Worm (Caenorhabditis elegans) whole organism, L4 larva: ENCODE data around the gene T11F8.4.

Experiments
- D1046.2 ChIP-seq: fragments of 200-800 bp; sonication (Bioruptor generic); IDR thresholded peaks from 2 replicates; pipeline ENCODE4 v1.3.6; 2022; ENCODE audit warnings: missing genetic modification characterization, missing compliant biosample characterization
- F10B5.3 ChIP-seq: sonication (generic microtip); optimal IDR thresholded peaks from 2 replicates; lab custom pipeline; 2016; ENCODE audit warnings: mild to moderate bottlenecking, missing genetic modification characterization, missing compliant biosample characterization
- F26F4.8 ChIP-seq: fragments of 200-800 bp; sonication (Bioruptor generic); conservative IDR thresholded peaks from 2 replicates; pipeline ENCODE4 v1.3.6; 2022; ENCODE audit warnings: missing genetic modification characterization, missing compliant biosample characterization
- F37D6.2 ChIP-seq: sonication (generic microtip); optimal IDR thresholded peaks from 2 replicates; lab custom pipeline; 2016; ENCODE audit warnings: mild to moderate bottlenecking, missing genetic modification characterization, missing compliant biosample characterization
- T26A8.4 ChIP-seq: fragments of 200-800 bp; sonication (Bioruptor generic); IDR thresholded peaks from 2 replicates; pipeline ENCODE4 v1.3.6; 2022; ENCODE audit warnings: missing genetic modification characterization, missing compliant biosample characterization
- Y105C5A.15 ChIP-seq: fragments of 200-800 bp; sonication (Bioruptor generic); IDR thresholded peaks from 2 replicates; pipeline ENCODE4 v1.3.6; 2022; ENCODE audit warnings: missing genetic modification characterization, missing compliant biosample characterization
- Y48G9A.11 ChIP-seq: fragments of 200-800 bp; sonication (Bioruptor generic); IDR thresholded peaks from 2 replicates; pipeline ENCODE4 v1.3.6; 2022; ENCODE audit warnings: missing genetic modification reagents, missing genetic modification characterization, missing compliant biosample characterization
- ZK337.2 ChIP-seq: fragments of 200-800 bp; sonication (Bioruptor generic); IDR thresholded peaks from 2 replicates; pipeline ENCODE4 v1.3.6; 2022; ENCODE audit warnings: missing genetic modification reagents, missing genetic modification characterization, missing compliant biosample characterization
- aha-1 ChIP-seq: fragments of 150-350 bp; peaks from one replicate; lab custom pipeline; 2014; ENCODE audit warnings: missing biosample characterization, missing genetic modification characterization
- arid-1 ChIP-seq: fragments of 200-800 bp; sonication (Bioruptor generic); conservative IDR thresholded peaks from 2 replicates; pipeline ENCODE4 v1.3.6; 2022; ENCODE audit warnings: missing genetic modification reagents, missing genetic modification characterization, missing compliant biosample characterization
- attf-4 ChIP-seq: sonication (generic microtip); optimal IDR thresholded peaks from 3 replicates; lab custom pipeline; 2017; ENCODE audit warnings: missing biosample characterization, missing genetic modification characterization
- ceh-32 ChIP-seq: sonication (generic microtip); optimal IDR thresholded peaks from 2 replicates; lab custom pipeline; 2016; ENCODE audit warnings: mild to moderate bottlenecking, missing genetic modification characterization, missing compliant biosample characterization; ENCODE audit not compliant: poor library complexity
- daf-12 ChIP-seq: fragments of 150-350 bp; optimal IDR thresholded peaks from 2 replicates; lab custom pipeline; 2014; ENCODE audit warnings: missing biosample characterization, missing genetic modification reagents, missing genetic modification characterization
- duxl-1 ChIP-seq: sonication (generic microtip); optimal IDR thresholded peaks from 2 replicates; lab custom pipeline; 2016; ENCODE audit warnings: mild to moderate bottlenecking, missing genetic modification characterization, moderate library complexity, missing compliant biosample characterization; ENCODE audit not compliant: poor library complexity
- dve-1 ChIP-seq: sonication (generic microtip); optimal IDR thresholded peaks from 2 replicates; lab custom pipeline; 2017; ENCODE audit warnings: antibody characterized with exemption, mild to moderate bottlenecking, missing genetic modification characterization, missing compliant biosample characterization; ENCODE audit not compliant: insufficient read depth
- fkh-10 ChIP-seq: fragments of 150-350 bp; optimal IDR thresholded peaks from 2 replicates; lab custom pipeline; 2014; ENCODE audit warnings: missing biosample characterization, missing genetic modification reagents, missing genetic modification characterization
- fos-1 ChIP-seq: fragments of 150-350 bp; optimal IDR thresholded peaks from 2 replicates; lab custom pipeline; 2014; ENCODE audit warnings: missing biosample characterization, missing genetic modification characterization
- hif-1 ChIP-seq, 2 experiments: sonication (generic microtip); optimal IDR thresholded peaks; 2 replicates each; lab custom pipeline; 2016 to 2017; ENCODE audit warnings: missing compliant biosample characterization in 2 of 2, missing genetic modification characterization in 2 of 2, missing genetic modification reagents in 2 of 2, missing genotype in 2 of 2, mild to moderate bottlenecking in 1 of 2
- hlh-11 ChIP-seq: fragments of 200-800 bp; sonication (Bioruptor generic); optimal IDR thresholded peaks from 2 replicates; lab custom pipeline; 2018; ENCODE audit warnings: mild to moderate bottlenecking, missing genetic modification characterization, missing compliant biosample characterization
- hmg-1.1 ChIP-seq: fragments of 200-800 bp; sonication (Bioruptor generic); IDR thresholded peaks from 2 replicates; pipeline ENCODE4 v1.3.6; 2022; ENCODE audit warnings: missing genetic modification reagents, missing genetic modification characterization, missing compliant biosample characterization
- jun-1 ChIP-seq: fragments of 150-350 bp; optimal IDR thresholded peaks from 2 replicates; lab custom pipeline; 2014; ENCODE audit warnings: missing biosample characterization, missing genetic modification reagents, missing genetic modification characterization
- lin-1 ChIP-seq: fragments of 200-800 bp; sonication (Bioruptor generic); IDR thresholded peaks from 2 replicates; pipeline ENCODE4 v1.3.6; 2022; ENCODE audit warnings: missing genetic modification reagents, missing genetic modification characterization, missing compliant biosample characterization
- lin-15B ChIP-seq: fragments of 150-350 bp; sonication (generic microtip); optimal IDR thresholded peaks from 3 replicates; lab custom pipeline; 2014; ENCODE audit warnings: missing biosample characterization, missing genetic modification characterization
- madf-5 ChIP-seq, 2 experiments: fragments of 200-800 bp; sonication (Bioruptor generic); IDR thresholded peaks; 2 replicates each; pipeline ENCODE4 v1.3.6; 2022; ENCODE audit warnings: missing compliant biosample characterization in 2 of 2, missing genetic modification characterization in 2 of 2
- mdl-1 ChIP-seq, 2 experiments: fragments of 150-350 bp in 1 of 2; sonication (generic microtip) in 1 of 2; optimal IDR thresholded peaks; 2 replicates each; lab custom pipeline; 2014 to 2017; ENCODE audit warnings: missing biosample characterization in 2 of 2, missing genetic modification characterization in 2 of 2
- mep-1 ChIP-seq: fragments of 150-350 bp; sonication (generic microtip); optimal IDR thresholded peaks from 3 replicates; lab custom pipeline; 2014; ENCODE audit warnings: missing biosample characterization, missing genetic modification characterization
- mes-2 ChIP-seq: sonication (generic microtip); optimal IDR thresholded peaks from 2 replicates; lab custom pipeline; 2016; ENCODE audit warnings: missing genotype, mild to moderate bottlenecking, missing genetic modification characterization, missing compliant biosample characterization; ENCODE audit not compliant: poor library complexity, severe bottlenecking
- nhr-10 ChIP-seq: fragments of 150-350 bp; optimal IDR thresholded peaks from 2 replicates; lab custom pipeline; 2014; ENCODE audit warnings: missing biosample characterization, missing genetic modification characterization
- nhr-102 ChIP-seq: sonication (generic microtip); optimal IDR thresholded peaks from 2 replicates; lab custom pipeline; 2016; ENCODE audit warnings: mild to moderate bottlenecking, missing genetic modification characterization, moderate library complexity, missing compliant biosample characterization
- nhr-11 ChIP-seq: fragments of 150-350 bp; optimal IDR thresholded peaks from 2 replicates; lab custom pipeline; 2014; ENCODE audit warnings: missing biosample characterization, missing genetic modification characterization
- nhr-25 ChIP-seq: sonication (generic microtip); optimal IDR thresholded peaks from 2 replicates; lab custom pipeline; 2017; ENCODE audit warnings: missing genetic modification characterization, mild to moderate bottlenecking, missing compliant biosample characterization, antibody characterized with exemption, moderate library complexity, borderline replicate concordance; ENCODE audit not compliant: insufficient read depth
- nhr-48 ChIP-seq: sonication (generic microtip); optimal IDR thresholded peaks from 2 replicates; lab custom pipeline; 2016; ENCODE audit warnings: mild to moderate bottlenecking, missing genetic modification characterization, missing compliant biosample characterization
- nhr-76 ChIP-seq: fragments of 150-350 bp; optimal IDR thresholded peaks from 2 replicates; lab custom pipeline; 2014; ENCODE audit warnings: missing biosample characterization, missing genetic modification characterization
- nhr-77 ChIP-seq: fragments of 150-350 bp; optimal IDR thresholded peaks from 2 replicates; lab custom pipeline; 2014; ENCODE audit warnings: missing biosample characterization, missing genetic modification characterization
- pha-4 ChIP-seq, 2 experiments: fragments of 150-350 bp in 1 of 2; fragments of 200-800 bp in 1 of 2; sonication (Bioruptor generic) in 1 of 2; IDR thresholded peaks in 1 of 2; optimal IDR thresholded peaks in 1 of 2; 2 replicates each; pipeline versions ENCODE4 v1.3.6 to Lab custom; 2014 to 2022; ENCODE audit warnings: missing genetic modification characterization in 2 of 2, missing genetic modification reagents in 2 of 2, missing biosample characterization in 1 of 2, missing compliant biosample characterization in 1 of 2
- rbr-2 ChIP-seq: sonication (generic microtip); optimal IDR thresholded peaks from 2 replicates; lab custom pipeline; 2016; ENCODE audit warnings: missing genotype, missing genetic modification characterization, missing compliant biosample characterization
- sdz-12 ChIP-seq: fragments of 200-800 bp; sonication (Bioruptor generic); optimal IDR thresholded peaks from 2 replicates; lab custom pipeline; 2018; ENCODE audit warnings: mild to moderate bottlenecking, missing genetic modification characterization, missing compliant biosample characterization
- snpc-1.2 ChIP-seq: fragments of 200-800 bp; sonication (Bioruptor generic); IDR thresholded peaks from 2 replicates; pipeline ENCODE4 v1.3.6; 2022; ENCODE audit warnings: missing genetic modification reagents, missing genetic modification characterization, missing compliant biosample characterization
- snpc-4 ChIP-seq: fragments of 150-350 bp; optimal IDR thresholded peaks from 2 replicates; lab custom pipeline; 2014; ENCODE audit warnings: missing biosample characterization, missing genetic modification characterization
- spr-1 ChIP-seq: sonication (generic microtip); optimal IDR thresholded peaks from 2 replicates; lab custom pipeline; 2016; ENCODE audit warnings: mild to moderate bottlenecking, missing genetic modification characterization, missing compliant biosample characterization
- spr-3 ChIP-seq: fragments of 200-800 bp; sonication (Bioruptor generic); optimal IDR thresholded peaks from 2 replicates; lab custom pipeline; 2018; ENCODE audit warnings: mild to moderate bottlenecking, missing genetic modification characterization, missing compliant biosample characterization
- tra-1 ChIP-seq: fragments of 200-800 bp; sonication (Bioruptor generic); IDR thresholded peaks from 2 replicates; pipeline ENCODE4 v1.3.6; 2022; ENCODE audit warnings: missing genetic modification reagents, missing genetic modification characterization, missing compliant biosample characterization
- unc-130 ChIP-seq: sonication (generic microtip); optimal IDR thresholded peaks from 2 replicates; lab custom pipeline; 2016; ENCODE audit warnings: missing genetic modification reagents, missing genetic modification characterization, missing compliant biosample characterization
- unc-39 ChIP-seq: sonication (generic microtip); optimal IDR thresholded peaks from 2 replicates; lab custom pipeline; 2017; ENCODE audit warnings: missing biosample characterization, missing genetic modification characterization
- zfp-2 ChIP-seq: sonication (generic microtip); optimal IDR thresholded peaks from 2 replicates; lab custom pipeline; 2016; ENCODE audit warnings: mild to moderate bottlenecking, missing genetic modification characterization, missing compliant biosample characterization
- ztf-11 ChIP-seq: fragments of 150-350 bp; optimal IDR thresholded peaks from 2 replicates; lab custom pipeline; 2014; ENCODE audit warnings: missing biosample characterization, missing genetic modification characterization

The T11F8.4 gene

DNA sequence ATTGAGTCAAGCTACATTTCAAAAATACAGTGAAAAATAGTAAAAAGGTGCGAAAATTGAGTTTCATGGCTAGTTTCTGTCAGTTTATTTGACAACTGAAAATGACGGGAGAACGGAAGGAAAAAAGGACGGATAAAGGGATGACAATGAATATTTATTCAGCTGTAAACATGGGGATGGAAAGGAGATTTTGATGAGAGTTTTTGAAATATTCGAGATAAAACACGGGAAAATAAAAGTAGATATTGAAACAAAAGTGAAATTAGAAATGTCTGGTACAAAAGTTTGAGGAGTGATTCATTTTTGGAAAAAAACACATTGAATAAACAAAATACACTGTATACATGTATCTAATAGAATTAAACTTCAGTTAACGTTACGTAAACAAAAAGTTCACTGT lies 5.9 kb upstream of the T11F8.4 start, which contains the start of gene T11F8.12:
Gene T11F8.12 (minus strand): TSS at position 101 of the 400 bp plus-strand sequence.
- TF ChIP-seq madf-5 (GFP tag; IDR thresholded peaks at IDR 0.05; lab: Robert Waterston, UW) (no peak), duxl-1 (tag; lab: Kevin White, UChicago) (no peak), pha-4 (GFP tag; IDR thresholded peaks at IDR 0.05; lab: Robert Waterston, UW) (no peak), pha-4 (tag; optimal IDR thresholded peaks at IDR 0.05; lab: Kevin White, UChicago) (no peak), tra-1 (no peak), T26A8.4 (GFP tag; lab: Robert Waterston, UW) (no peak), nhr-25 (tag; lab: Kevin White, UChicago) (no peak)

- TF ChIP-seq spr-1 (tag; lab: Kevin White, UChicago) (no peak), lin-15B (no peak), spr-3 (no peak), hif-1 (tag; optimal IDR thresholded peaks at IDR 0.05; lab: Kevin White, UChicago) (no peak), snpc-4 (no peak), nhr-11 (tag; lab: Kevin White, UChicago) (no peak), Y105C5A.15 (GFP tag; lab: Robert Waterston, UW) (no peak), rbr-2 (tag; lab: Kevin White, UChicago) (no peak), hlh-11 (tag; lab: Kevin White, UChicago) (no peak), F37D6.2 (tag; lab: Kevin White, UChicago) (no peak), nhr-77 (tag; lab: Kevin White, UChicago) (no peak), aha-1 (tag; lab: Kevin White, UChicago) (no peak), attf-4 (tag; lab: Kevin White, UChicago) (no peak)
Measured at ce11 chrIV:5479289-5479688, 2.9 kb upstream of the T11F8.4 start, which contains the start of gene T11F8.1. Gene T11F8.1, plus strand, starts transcription at chrIV:5479589.

- TF ChIP-seq nhr-48 (tag; lab: Kevin White, UChicago) (no peak), attf-4 (tag; lab: Kevin White, UChicago) (no peak), dve-1 (no peak), nhr-10 (no peak), zfp-2 (no peak), fos-1 (tag; lab: Kevin White, UChicago) (no peak), Y48G9A.11 (GFP tag; lab: Robert Waterston, UW) (peak; percentile 13; the same call in 1 of the 2 replicates), ztf-11 (tag; lab: Kevin White, UChicago) (no peak), mep-1 (tag; lab: Kevin White, UChicago) (no peak), aha-1 (tag; lab: Kevin White, UChicago) (no peak), unc-130 (GFP tag; lab: Kevin White, UChicago) (peak; percentile 37), snpc-1.2 (GFP tag; lab: Robert Waterston, UW) (peak; percentile 87), sdz-12 (GFP tag; lab: Kevin White, UChicago) (no peak), arid-1 (no peak), jun-1 (tag; lab: Kevin White, UChicago) (no peak), daf-12 (tag; lab: Kevin White, UChicago) (no peak), fkh-10 (no peak), Y105C5A.15 (GFP tag; lab: Robert Waterston, UW) (no peak), unc-39 (tag; lab: Kevin White, UChicago) (no peak), lin-1 (GFP tag; lab: Robert Waterston, UW) (no peak)
Measured at ce11 chrIV:5473098-5473497, 3.3 kb downstream of the T11F8.4 start.

- no peak for TF ChIP-seq hlh-11 (tag; lab: Kevin White, UChicago)
- no peak for TF ChIP-seq F10B5.3 (tag; lab: Kevin White, UChicago)
- peak; percentile 95 for TF ChIP-seq snpc-1.2 (GFP tag; lab: Robert Waterston, UW)
- no peak for TF ChIP-seq ZK337.2 (GFP tag; lab: Robert Waterston, UW)
- TF ChIP-seq mdl-1 (tag; optimal IDR thresholded peaks at IDR 0.05; lab: Kevin White, UChicago), result no peak
- TF ChIP-seq pha-4 (GFP tag; IDR thresholded peaks at IDR 0.05; lab: Robert Waterston, UW), result no peak
- no peak for TF ChIP-seq pha-4 (tag; optimal IDR thresholded peaks at IDR 0.05; lab: Kevin White, UChicago)
- no peak for TF ChIP-seq nhr-76 (tag; lab: Kevin White, UChicago)
- no peak for TF ChIP-seq ceh-32 (tag; lab: Kevin White, UChicago)
- no peak for TF ChIP-seq D1046.2 (GFP tag; lab: Robert Waterston, UW)
- TF ChIP-seq unc-130 (GFP tag; lab: Kevin White, UChicago), result peak; percentile 82
- no peak for TF ChIP-seq F26F4.8 (GFP tag; lab: Robert Waterston, UW)
- TF ChIP-seq Y105C5A.15 (GFP tag; lab: Robert Waterston, UW), result no peak
- no peak for TF ChIP-seq T26A8.4 (GFP tag; lab: Robert Waterston, UW)
- no peak for TF ChIP-seq aha-1 (tag; lab: Kevin White, UChicago)
- TF ChIP-seq nhr-102 (tag; lab: Kevin White, UChicago), result no peak
- no peak for TF ChIP-seq hmg-1.1 (GFP tag; lab: Robert Waterston, UW)
- TF ChIP-seq mes-2 (tag; lab: Kevin White, UChicago), result no peak
Measured at ce11 chrIV:5469739-5470138, 6.6 kb downstream of the T11F8.4 start, which contains the start of gene rme-2. Gene rme-2, plus strand, starts transcription at chrIV:5470026.
